Worm (Caenorhabditis elegans) whole organism, L2 larva: Measurements from ENCODE around the gene M116.5.

ENCODE experiments used
- F13H6.1 ChIP-seq: sonication (generic microtip); optimal IDR thresholded peaks from 2 replicates; lab custom pipeline; 2016; ENCODE audit warnings: missing genetic modification characterization, missing compliant biosample characterization
- ama-1 ChIP-seq: fragments of 150-350 bp; optimal IDR thresholded peaks from 2 replicates; lab custom pipeline; 2018; ENCODE audit warnings: inconsistent platforms
- lin-13 ChIP-seq: fragments of 150-350 bp; optimal IDR thresholded peaks from 2 replicates; lab custom pipeline; 2014; ENCODE audit warnings: missing biosample characterization, missing genetic modification reagents, missing genetic modification characterization
- lin-39 ChIP-seq: fragments of 150-350 bp; optimal IDR thresholded peaks from 2 replicates; lab custom pipeline; 2014; ENCODE audit warnings: missing biosample characterization, missing genetic modification reagents, missing genetic modification characterization
- mab-5 ChIP-seq: fragments of 150-350 bp; optimal IDR thresholded peaks from 2 replicates; lab custom pipeline; 2014; ENCODE audit warnings: missing biosample characterization, missing genetic modification characterization
- nhr-10 ChIP-seq: sonication (generic microtip); optimal IDR thresholded peaks from 2 replicates; lab custom pipeline; 2017; ENCODE audit warnings: missing biosample characterization, missing genetic modification characterization
- skn-1 ChIP-seq: sonication (generic microtip); optimal IDR thresholded peaks from 2 replicates; lab custom pipeline; 2017; ENCODE audit warnings: missing biosample characterization, missing genetic modification characterization
- sma-9 ChIP-seq, 2 experiments: fragments of 150-350 bp in 1 of 2; sonication (generic microtip) in 1 of 2; optimal IDR thresholded peaks; 2 replicates each; lab custom pipeline; 2014 to 2016; ENCODE audit warnings: missing genetic modification characterization in 2 of 2, mild to moderate bottlenecking in 1 of 2, missing biosample characterization in 1 of 2, missing compliant biosample characterization in 1 of 2, missing genetic modification reagents in 1 of 2, moderate library complexity in 1 of 2
- snpc-4 ChIP-seq: fragments of 150-350 bp; optimal IDR thresholded peaks from 2 replicates; lab custom pipeline; 2014; ENCODE audit warnings: missing biosample characterization, missing genetic modification characterization
- ztf-11 ChIP-seq: sonication (generic microtip); optimal IDR thresholded peaks from 2 replicates; lab custom pipeline; 2017; ENCODE audit warnings: missing biosample characterization, missing genetic modification characterization

DNA sequence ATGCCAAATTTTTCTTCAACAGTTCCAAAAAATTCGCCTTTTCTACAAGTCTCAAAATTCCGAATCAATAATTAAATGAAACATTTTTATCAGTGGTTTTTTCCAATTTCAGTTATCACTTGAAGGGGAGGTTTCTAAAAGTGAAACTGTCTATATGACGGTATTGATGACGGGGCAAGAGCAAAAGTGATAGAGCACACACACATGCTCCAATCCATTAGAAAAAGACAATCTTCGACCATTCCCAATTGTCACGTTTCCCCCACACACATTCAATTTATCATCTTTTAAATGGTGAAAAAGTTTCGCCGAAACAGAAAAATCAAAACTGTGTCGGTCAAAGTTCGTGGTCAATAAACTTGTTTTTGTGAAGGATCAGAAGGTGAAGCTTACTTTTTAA is 32.3 kb upstream of the M116.5 start:
- TF ChIP-seq lin-13 (GFP tag; lab: Kevin White, UChicago) (no peak), sma-9 (GFP tag; optimal IDR thresholded peaks at IDR 0.05; lab: Kevin White, UChicago) (peak; percentile 55), sma-9 (tag; optimal IDR thresholded peaks at IDR 0.05; lab: Kevin White, UChicago) (no peak), ama-1 (no peak), skn-1 (tag; lab: Kevin White, UChicago) (no peak), mab-5 (tag; lab: Kevin White, UChicago) (no peak), lin-39 (tag; lab: Kevin White, UChicago) (no peak), snpc-4 (tag; lab: Kevin White, UChicago) (no peak), nhr-10 (no peak), F13H6.1 (no peak), ztf-11 (tag; lab: Kevin White, UChicago) (no peak)
